Worm (Caenorhabditis elegans) whole organism, young adult: ENCODE results near the gene T05B4.9.

Experiments used
- B0019.2 ChIP-seq: fragments of 200-800 bp; sonication (Bioruptor generic); conservative IDR thresholded peaks from 2 replicates; pipeline ENCODE4 v1.3.6; 2022; ENCODE audit warnings: missing genetic modification reagents, missing genetic modification characterization, missing compliant biosample characterization
- B0261.1 ChIP-seq: sonication (generic microtip); optimal IDR thresholded peaks from 2 replicates; lab custom pipeline; 2016; ENCODE audit warnings: mild to moderate bottlenecking, missing genetic modification characterization, moderate library complexity, missing compliant biosample characterization
- B0336.3 ChIP-seq: fragments of 200-800 bp; sonication (Bioruptor generic); IDR thresholded peaks from 2 replicates; pipeline ENCODE4 v1.3.6; 2022; ENCODE audit warnings: missing genetic modification characterization, missing compliant biosample characterization
- C17E4.6 ChIP-seq: fragments of 200-800 bp; sonication (Bioruptor generic); IDR thresholded peaks from 2 replicates; pipeline ENCODE4 v1.3.6; 2022; ENCODE audit warnings: missing genetic modification reagents, missing genetic modification characterization, missing compliant biosample characterization
- F10E7.11 ChIP-seq: sonication (generic microtip); optimal IDR thresholded peaks from 2 replicates; lab custom pipeline; 2017; ENCODE audit warnings: mild to moderate bottlenecking, missing genetic modification characterization, moderate library complexity, missing compliant biosample characterization
- F22D6.2 ChIP-seq: sonication (generic microtip); optimal IDR thresholded peaks from 2 replicates; lab custom pipeline; 2016; ENCODE audit warnings: mild to moderate bottlenecking, missing genetic modification characterization, missing compliant biosample characterization
- F23B12.7 ChIP-seq: sonication (generic microtip); optimal IDR thresholded peaks from 2 replicates; lab custom pipeline; 2017; ENCODE audit warnings: missing genetic modification characterization, mild to moderate bottlenecking, missing compliant biosample characterization, antibody characterized with exemption, moderate library complexity; ENCODE audit not compliant: insufficient read depth
- T07F8.4 ChIP-seq: sonication (generic microtip); optimal IDR thresholded peaks from 2 replicates; lab custom pipeline; 2016; ENCODE audit warnings: mild to moderate bottlenecking, missing genetic modification characterization, moderate library complexity, missing compliant biosample characterization
- Y53G8AR.9 ChIP-seq: fragments of 200-800 bp; sonication (Bioruptor generic); conservative IDR thresholded peaks from 2 replicates; pipeline ENCODE4 v1.3.6; 2022; ENCODE audit warnings: missing genetic modification reagents, missing genetic modification characterization, missing compliant biosample characterization
- Y95B8A.8 ChIP-seq: fragments of 200-800 bp; sonication (Bioruptor generic); IDR thresholded peaks from 2 replicates; pipeline ENCODE4 v1.3.6; 2022; ENCODE audit warnings: missing genetic modification reagents, missing genetic modification characterization, missing compliant biosample characterization
- ama-1 ChIP-seq, 3 experiments: fragments of 150-350 bp in 1 of 3; sonication (generic microtip) in 2 of 3; optimal IDR thresholded peaks; 2 replicates each; lab custom pipeline; 2014 to 2018; ENCODE audit warnings: missing biosample characterization in 2 of 3, missing genetic modification characterization in 2 of 3, missing genetic modification reagents in 2 of 3
- athp-1 ChIP-seq: sonication (generic microtip); optimal IDR thresholded peaks from 2 replicates; lab custom pipeline; 2017; ENCODE audit warnings: mild to moderate bottlenecking, missing genetic modification characterization, missing compliant biosample characterization
- attf-3 ChIP-seq: fragments of 200-800 bp; sonication (Bioruptor generic); conservative IDR thresholded peaks from 2 replicates; pipeline ENCODE4 v1.3.6; 2022; ENCODE audit warnings: missing genetic modification reagents, missing genetic modification characterization, missing compliant biosample characterization
- attf-5 ChIP-seq: fragments of 200-800 bp; sonication (Bioruptor generic); optimal IDR thresholded peaks from 2 replicates; lab custom pipeline; 2018; ENCODE audit warnings: mild to moderate bottlenecking, missing genetic modification characterization, missing compliant biosample characterization
- attf-6 ChIP-seq: fragments of 200-800 bp; sonication (Bioruptor generic); IDR thresholded peaks from 2 replicates; pipeline ENCODE4 v1.3.6; 2022; ENCODE audit warnings: missing genetic modification reagents, missing genetic modification characterization, missing compliant biosample characterization
- cebp-1 ChIP-seq, 2 experiments: fragments of 200-800 bp in 1 of 2; sonication (Bioruptor generic) in 1 of 2; sonication (generic microtip) in 1 of 2; IDR thresholded peaks in 1 of 2; optimal IDR thresholded peaks in 1 of 2; 2 replicates each; pipeline versions ENCODE4 v1.3.6 to Lab custom; 2017 to 2022; ENCODE audit warnings: missing compliant biosample characterization in 2 of 2, missing genetic modification characterization in 2 of 2, mild to moderate bottlenecking in 1 of 2, missing genetic modification reagents in 1 of 2, moderate library complexity in 1 of 2
- ceh-100 ChIP-seq: fragments of 200-800 bp; sonication (Bioruptor generic); IDR thresholded peaks from 2 replicates; pipeline ENCODE4 v1.3.6; 2022; ENCODE audit warnings: missing genetic modification reagents, missing genetic modification characterization, missing compliant biosample characterization
- ceh-58 ChIP-seq: fragments of 200-800 bp; sonication (Bioruptor generic); IDR thresholded peaks from 2 replicates; pipeline ENCODE4 v1.3.6; 2022; ENCODE audit warnings: missing genetic modification characterization, missing compliant biosample characterization
- chd-7 ChIP-seq: sonication (generic microtip); optimal IDR thresholded peaks from 2 replicates; lab custom pipeline; 2016; ENCODE audit warnings: mild to moderate bottlenecking, missing genetic modification characterization, moderate library complexity, missing compliant biosample characterization
- dox-1 ChIP-seq: fragments of 200-800 bp; sonication (Bioruptor generic); IDR thresholded peaks from 2 replicates; pipeline ENCODE4 v1.3.6; 2022; ENCODE audit warnings: missing genetic modification reagents, missing genetic modification characterization, missing compliant biosample characterization
- ekl-4 ChIP-seq: fragments of 200-800 bp; sonication (Bioruptor generic); IDR thresholded peaks from 2 replicates; pipeline ENCODE4 v1.3.6; 2022; ENCODE audit warnings: missing genetic modification reagents, missing genetic modification characterization, missing compliant biosample characterization
- him-1 ChIP-seq: sonication (generic microtip); optimal IDR thresholded peaks from 2 replicates; lab custom pipeline; 2016; ENCODE audit warnings: missing genotype, missing genetic modification reagents, missing genetic modification characterization, missing compliant biosample characterization
- hlh-12 ChIP-seq: sonication (generic microtip); optimal IDR thresholded peaks from 2 replicates; lab custom pipeline; 2016; ENCODE audit warnings: missing genetic modification characterization, missing compliant biosample characterization
- hlh-26 ChIP-seq: fragments of 200-800 bp; sonication (Bioruptor generic); conservative IDR thresholded peaks from 2 replicates; pipeline ENCODE4 v1.3.6; 2022; ENCODE audit warnings: missing genetic modification reagents, missing genetic modification characterization, missing compliant biosample characterization
- hmg-1.2 ChIP-seq: fragments of 200-800 bp; sonication (Bioruptor generic); IDR thresholded peaks from 2 replicates; pipeline ENCODE4 v1.3.6; 2022; ENCODE audit warnings: missing genetic modification reagents, missing genetic modification characterization, missing compliant biosample characterization
- let-526 ChIP-seq: fragments of 200-800 bp; sonication (Bioruptor generic); IDR thresholded peaks from 2 replicates; pipeline ENCODE4 v1.3.6; 2022; ENCODE audit warnings: missing genetic modification reagents, missing genetic modification characterization, missing compliant biosample characterization
- lin-26 ChIP-seq: fragments of 200-800 bp; sonication (Bioruptor generic); IDR thresholded peaks from 2 replicates; pipeline ENCODE4 v1.3.6; 2022; ENCODE audit warnings: missing genetic modification reagents, missing genetic modification characterization, missing compliant biosample characterization
- lin-35 ChIP-seq, 3 experiments: fragments of 150-350 bp in 2 of 3; sonication (generic microtip) in 1 of 3; optimal IDR thresholded peaks; 2 replicates each; lab custom pipeline; 2014 to 2018; ENCODE audit warnings: missing biosample characterization in 3 of 3, missing genetic modification characterization in 3 of 3, missing genetic modification reagents in 3 of 3
- lir-1 ChIP-seq: fragments of 200-800 bp; sonication (Bioruptor generic); conservative IDR thresholded peaks from 2 replicates; pipeline ENCODE4 v1.3.6; 2022; ENCODE audit warnings: missing genetic modification reagents, missing genetic modification characterization, missing compliant biosample characterization
- lsl-1 ChIP-seq: fragments of 200-800 bp; sonication (Bioruptor generic); optimal IDR thresholded peaks from 2 replicates; lab custom pipeline; 2018; ENCODE audit warnings: mild to moderate bottlenecking, missing genetic modification characterization, moderate library complexity, missing compliant biosample characterization
- lsy-27 ChIP-seq: sonication (generic microtip); optimal IDR thresholded peaks from 2 replicates; lab custom pipeline; 2017; ENCODE audit warnings: missing genetic modification characterization, mild to moderate bottlenecking, missing compliant biosample characterization, antibody characterized with exemption, missing genotype, borderline replicate concordance; ENCODE audit not compliant: insufficient read depth
- madf-10 ChIP-seq: sonication (generic microtip); optimal IDR thresholded peaks from 2 replicates; lab custom pipeline; 2016; ENCODE audit warnings: mild to moderate bottlenecking, missing genetic modification characterization, missing compliant biosample characterization
- madf-8 ChIP-seq: fragments of 200-800 bp; sonication (Bioruptor generic); conservative IDR thresholded peaks from 2 replicates; pipeline ENCODE4 v1.3.6; 2022; ENCODE audit warnings: missing genetic modification reagents, missing genetic modification characterization, missing compliant biosample characterization
- mes-4 ChIP-seq: sonication (generic microtip); optimal IDR thresholded peaks from 2 replicates; lab custom pipeline; 2016; ENCODE audit warnings: missing genotype, missing genetic modification characterization, missing compliant biosample characterization
- nfya-2 ChIP-seq: fragments of 200-800 bp; sonication (Bioruptor generic); IDR thresholded peaks from 2 replicates; pipeline ENCODE4 v1.3.6; 2022; ENCODE audit warnings: missing genetic modification reagents, missing genetic modification characterization, missing compliant biosample characterization
- nfyb-1 ChIP-seq: fragments of 200-800 bp; sonication (Bioruptor generic); IDR thresholded peaks from 2 replicates; pipeline ENCODE4 v1.3.6; 2022; ENCODE audit warnings: missing genetic modification reagents, missing genetic modification characterization, missing compliant biosample characterization
- nhr-120 ChIP-seq: fragments of 200-800 bp; sonication (Bioruptor generic); IDR thresholded peaks from 2 replicates; pipeline ENCODE4 v1.3.6; 2022; ENCODE audit warnings: missing genetic modification characterization, missing compliant biosample characterization
- nhr-80 ChIP-seq: sonication (generic microtip); optimal IDR thresholded peaks from 2 replicates; lab custom pipeline; 2016; ENCODE audit warnings: missing genetic modification characterization, missing compliant biosample characterization
- pha-4 ChIP-seq: fragments of 150-350 bp; sonication (generic microtip); optimal IDR thresholded peaks from 2 replicates; lab custom pipeline; 2014; ENCODE audit warnings: missing biosample characterization, missing genetic modification reagents, missing genetic modification characterization
- sea-2 ChIP-seq: fragments of 200-800 bp; sonication (Bioruptor generic); IDR thresholded peaks from 2 replicates; pipeline ENCODE4 v1.3.6; 2022; ENCODE audit warnings: missing genetic modification characterization, missing compliant biosample characterization
- somi-1 ChIP-seq: fragments of 200-800 bp; sonication (Bioruptor generic); optimal IDR thresholded peaks from 2 replicates; lab custom pipeline; 2018; ENCODE audit warnings: mild to moderate bottlenecking, missing genetic modification characterization, missing compliant biosample characterization
- sptf-2 ChIP-seq: fragments of 200-800 bp; sonication (Bioruptor generic); optimal IDR thresholded peaks from 2 replicates; lab custom pipeline; 2018; ENCODE audit warnings: mild to moderate bottlenecking, missing genetic modification characterization, missing compliant biosample characterization
- tbp1 ChIP-seq: fragments of 200-800 bp; sonication (Bioruptor generic); optimal IDR thresholded peaks from 2 replicates; lab custom pipeline; 2018; ENCODE audit warnings: mild to moderate bottlenecking, missing genetic modification characterization, missing compliant biosample characterization
- tbx-9 ChIP-seq: sonication (generic microtip); optimal IDR thresholded peaks from 2 replicates; lab custom pipeline; 2016; ENCODE audit warnings: borderline replicate concordance, missing genetic modification characterization, inconsistent platforms, missing compliant biosample characterization
- tlf-1 ChIP-seq: fragments of 200-800 bp; sonication (Bioruptor generic); optimal IDR thresholded peaks from 2 replicates; lab custom pipeline; 2018; ENCODE audit warnings: mild to moderate bottlenecking, missing genetic modification characterization, missing compliant biosample characterization
- unc-130 ChIP-seq: sonication (generic microtip); optimal IDR thresholded peaks from 2 replicates; lab custom pipeline; 2016; ENCODE audit warnings: missing genetic modification reagents, missing genetic modification characterization, missing compliant biosample characterization
- xnd-1 ChIP-seq: sonication (generic microtip); optimal IDR thresholded peaks from 2 replicates; lab custom pipeline; 2016; ENCODE audit warnings: missing genotype, missing genetic modification reagents, missing genetic modification characterization, missing compliant biosample characterization
- zim-3 ChIP-seq: sonication (generic microtip); optimal IDR thresholded peaks from 2 replicates; lab custom pipeline; 2017; ENCODE audit warnings: mild to moderate bottlenecking, missing genetic modification characterization, moderate library complexity, missing compliant biosample characterization
- ztf-25 ChIP-seq: fragments of 200-800 bp; sonication (Bioruptor generic); IDR thresholded peaks from 2 replicates; pipeline ENCODE4 v1.3.6; 2022; ENCODE audit warnings: missing genetic modification reagents, missing genetic modification characterization, missing compliant biosample characterization

Gene T05B4.9

ce11 chrV:4131471-4131939 is 13.3 kb upstream of the T05B4.9 start, which contains the start of gene nhr-57 (continued):
- TF ChIP-seq attf-3 (GFP tag; lab: Robert Waterston, UW) (no peak), hlh-12 (tag; lab: Kevin White, UChicago) (no peak), ceh-100 (GFP tag; lab: Robert Waterston, UW) (no peak), Y95B8A.8 (GFP tag; lab: Robert Waterston, UW) (no peak), B0336.3 (GFP tag; lab: Robert Waterston, UW) (peak; percentile 74), attf-6 (GFP tag; lab: Robert Waterston, UW) (no peak), nfya-2 (GFP tag; lab: Robert Waterston, UW) (no peak), lir-1 (GFP tag; lab: Robert Waterston, UW) (no peak), nhr-80 (peak; percentile 83), F23B12.7 (tag; lab: Kevin White, UChicago) (no peak), madf-10 (tag; lab: Kevin White, UChicago) (no peak), nhr-120 (GFP tag; lab: Robert Waterston, UW) (no peak), somi-1 (GFP tag; lab: Kevin White, UChicago) (peak; percentile 51), chd-7 (tag; lab: Kevin White, UChicago) (peak; percentile 16), lsy-27 (tag; lab: Kevin White, UChicago) (no peak), tbp1 (GFP tag; lab: Kevin White, UChicago) (peak; percentile 33), attf-5 (GFP tag; lab: Kevin White, UChicago) (peak; percentile 29), lin-35 (GFP tag; optimal IDR thresholded peaks at IDR 0.05; lab: Kevin White, UChicago) (no peak), xnd-1 (tag; lab: Kevin White, UChicago) (no peak), F22D6.2 (tag; lab: Kevin White, UChicago) (peak; percentile 50), B0019.2 (no peak), dox-1 (GFP tag; lab: Robert Waterston, UW) (peak; percentile 51), hlh-26 (GFP tag; lab: Robert Waterston, UW) (no peak), pha-4 (tag; lab: Kevin White, UChicago) (peak; percentile 79), T07F8.4 (tag; lab: Kevin White, UChicago) (no peak), cebp-1 (GFP tag; IDR thresholded peaks at IDR 0.05; lab: Robert Waterston, UW) (no peak), cebp-1 (tag; optimal IDR thresholded peaks at IDR 0.05; lab: Kevin White, UChicago) (peak; percentile 73), sea-2 (GFP tag; lab: Robert Waterston, UW) (no peak), hmg-1.2 (GFP tag; lab: Robert Waterston, UW) (no peak), tbx-9 (no peak), unc-130 (GFP tag; lab: Kevin White, UChicago) (no peak), tlf-1 (GFP tag; lab: Kevin White, UChicago) (no peak), lsl-1 (GFP tag; lab: Kevin White, UChicago) (no peak), ztf-25 (GFP tag; lab: Robert Waterston, UW) (no peak), sptf-2 (GFP tag; lab: Kevin White, UChicago) (no peak), zim-3 (tag; lab: Kevin White, UChicago) (no peak), F10E7.11 (tag; lab: Kevin White, UChicago) (no peak), nfyb-1 (GFP tag; lab: Robert Waterston, UW) (no peak), ama-1 (optimal IDR thresholded peaks at IDR 0.05; lab: Kevin White, UChicago) (no peak), ama-1 (GFP tag; optimal IDR thresholded peaks at IDR 0.05; lab: Kevin White, UChicago) (no peak), madf-8 (no peak), mes-4 (no peak), lin-26 (GFP tag; lab: Robert Waterston, UW) (no peak), athp-1 (tag; lab: Kevin White, UChicago) (no peak), ceh-58 (GFP tag; lab: Robert Waterston, UW) (no peak), B0261.1 (no peak), Y53G8AR.9 (GFP tag; lab: Robert Waterston, UW) (no peak), him-1 (tag; lab: Kevin White, UChicago) (no peak), ekl-4 (no peak), C17E4.6 (no peak), let-526 (GFP tag; lab: Robert Waterston, UW) (no peak)
